Worm (Caenorhabditis elegans) whole organism, young adult: ENCODE data around the gene F58A6.2.
A peak's percentile ranks its signal among the peaks of the same experiment; 100 is the strongest.

Experiments used
- B0019.2 ChIP-seq: fragments of 200-800 bp; sonication (Bioruptor generic); conservative IDR thresholded peaks from 2 replicates; pipeline ENCODE4 v1.3.6; 2022; ENCODE audit warnings: missing genetic modification reagents, missing genetic modification characterization, missing compliant biosample characterization
- B0336.3 ChIP-seq: fragments of 200-800 bp; sonication (Bioruptor generic); IDR thresholded peaks from 2 replicates; pipeline ENCODE4 v1.3.6; 2022; ENCODE audit warnings: missing genetic modification characterization, missing compliant biosample characterization
- D2030.7 ChIP-seq: fragments of 200-800 bp; sonication (Bioruptor generic); IDR thresholded peaks from 2 replicates; pipeline ENCODE4 v1.3.6; 2022; ENCODE audit warnings: missing genetic modification reagents, missing genetic modification characterization, missing compliant biosample characterization
- F10E7.11 ChIP-seq: sonication (generic microtip); optimal IDR thresholded peaks from 2 replicates; lab custom pipeline; 2017; ENCODE audit warnings: mild to moderate bottlenecking, missing genetic modification characterization, moderate library complexity, missing compliant biosample characterization
- F49E8.2 ChIP-seq: sonication (generic microtip); optimal IDR thresholded peaks from 3 replicates; lab custom pipeline; 2017; ENCODE audit warnings: missing genetic modification characterization, mild to moderate bottlenecking, missing compliant biosample characterization, antibody characterized with exemption, moderate library complexity; ENCODE audit not compliant: insufficient read depth
- K12H6.12 ChIP-seq: fragments of 200-800 bp; sonication (Bioruptor generic); optimal IDR thresholded peaks from 2 replicates; lab custom pipeline; 2018; ENCODE audit warnings: mild to moderate bottlenecking, missing genetic modification characterization, missing compliant biosample characterization
- Y53G8AR.9 ChIP-seq: fragments of 200-800 bp; sonication (Bioruptor generic); conservative IDR thresholded peaks from 2 replicates; pipeline ENCODE4 v1.3.6; 2022; ENCODE audit warnings: missing genetic modification reagents, missing genetic modification characterization, missing compliant biosample characterization
- Y56A3A.18 ChIP-seq: fragments of 200-800 bp; sonication (Bioruptor generic); IDR thresholded peaks from 2 replicates; pipeline ENCODE4 v1.3.6; 2022; ENCODE audit warnings: missing genetic modification reagents, missing genetic modification characterization, missing compliant biosample characterization
- Y95B8A.8 ChIP-seq: fragments of 200-800 bp; sonication (Bioruptor generic); IDR thresholded peaks from 2 replicates; pipeline ENCODE4 v1.3.6; 2022; ENCODE audit warnings: missing genetic modification reagents, missing genetic modification characterization, missing compliant biosample characterization
- aptf-3 ChIP-seq: fragments of 200-800 bp; sonication (Bioruptor generic); IDR thresholded peaks from 2 replicates; pipeline ENCODE4 v1.3.6; 2022; ENCODE audit warnings: missing genetic modification characterization, missing compliant biosample characterization
- atf-7 ChIP-seq: sonication (generic microtip); optimal IDR thresholded peaks from 2 replicates; lab custom pipeline; 2017; ENCODE audit warnings: mild to moderate bottlenecking, missing genetic modification characterization, missing compliant biosample characterization
- attf-6 ChIP-seq: fragments of 200-800 bp; sonication (Bioruptor generic); IDR thresholded peaks from 2 replicates; pipeline ENCODE4 v1.3.6; 2022; ENCODE audit warnings: missing genetic modification reagents, missing genetic modification characterization, missing compliant biosample characterization
- cebp-1 ChIP-seq, 2 experiments: fragments of 200-800 bp in 1 of 2; sonication (Bioruptor generic) in 1 of 2; sonication (generic microtip) in 1 of 2; IDR thresholded peaks in 1 of 2; optimal IDR thresholded peaks in 1 of 2; 2 replicates each; pipeline versions ENCODE4 v1.3.6 to Lab custom; 2017 to 2022; ENCODE audit warnings: missing compliant biosample characterization in 2 of 2, missing genetic modification characterization in 2 of 2, mild to moderate bottlenecking in 1 of 2, missing genetic modification reagents in 1 of 2, moderate library complexity in 1 of 2
- cebp-2 ChIP-seq: fragments of 200-800 bp; sonication (Bioruptor generic); IDR thresholded peaks from 2 replicates; pipeline ENCODE4 v1.3.6; 2022; ENCODE audit warnings: missing genetic modification characterization, missing compliant biosample characterization
- ceh-100 ChIP-seq: fragments of 200-800 bp; sonication (Bioruptor generic); IDR thresholded peaks from 2 replicates; pipeline ENCODE4 v1.3.6; 2022; ENCODE audit warnings: missing genetic modification reagents, missing genetic modification characterization, missing compliant biosample characterization
- ceh-27 ChIP-seq: fragments of 200-800 bp; sonication (Bioruptor generic); optimal IDR thresholded peaks from 2 replicates; lab custom pipeline; 2018; ENCODE audit warnings: mild to moderate bottlenecking, missing genetic modification characterization, moderate library complexity, missing compliant biosample characterization
- ceh-58 ChIP-seq: fragments of 200-800 bp; sonication (Bioruptor generic); IDR thresholded peaks from 2 replicates; pipeline ENCODE4 v1.3.6; 2022; ENCODE audit warnings: missing genetic modification characterization, missing compliant biosample characterization
- dpl-1 ChIP-seq: fragments of 150-350 bp; optimal IDR thresholded peaks from 2 replicates; lab custom pipeline; 2014; ENCODE audit warnings: missing biosample characterization, missing genetic modification reagents, missing genetic modification characterization
- efl-1 ChIP-seq: fragments of 150-350 bp; optimal IDR thresholded peaks from 2 replicates; lab custom pipeline; 2014; ENCODE audit warnings: missing biosample characterization, missing genetic modification reagents, missing genetic modification characterization
- hmg-1.2 ChIP-seq: fragments of 200-800 bp; sonication (Bioruptor generic); IDR thresholded peaks from 2 replicates; pipeline ENCODE4 v1.3.6; 2022; ENCODE audit warnings: missing genetic modification reagents, missing genetic modification characterization, missing compliant biosample characterization
- let-607 ChIP-seq, 2 experiments: fragments of 200-800 bp in 1 of 2; sonication (Bioruptor generic) in 1 of 2; sonication (generic microtip) in 1 of 2; optimal IDR thresholded peaks; 2 replicates each; lab custom pipeline; 2016 to 2018; ENCODE audit warnings: mild to moderate bottlenecking in 2 of 2, missing compliant biosample characterization in 2 of 2, missing genetic modification characterization in 2 of 2, moderate library complexity in 2 of 2, missing genotype in 1 of 2
- lin-54 ChIP-seq: fragments of 200-800 bp; sonication (Bioruptor generic); optimal IDR thresholded peaks from 2 replicates; lab custom pipeline; 2018; ENCODE audit warnings: mild to moderate bottlenecking, missing genetic modification characterization, missing compliant biosample characterization
- lsl-1 ChIP-seq: fragments of 200-800 bp; sonication (Bioruptor generic); optimal IDR thresholded peaks from 2 replicates; lab custom pipeline; 2018; ENCODE audit warnings: mild to moderate bottlenecking, missing genetic modification characterization, moderate library complexity, missing compliant biosample characterization
- mcd-1 ChIP-seq: fragments of 200-800 bp; sonication (Bioruptor generic); IDR thresholded peaks from 2 replicates; pipeline ENCODE4 v1.3.6; 2022; ENCODE audit warnings: missing genetic modification reagents, missing genetic modification characterization, missing compliant biosample characterization
- mes-4 ChIP-seq: sonication (generic microtip); optimal IDR thresholded peaks from 2 replicates; lab custom pipeline; 2016; ENCODE audit warnings: missing genotype, missing genetic modification characterization, missing compliant biosample characterization
- nhr-120 ChIP-seq: fragments of 200-800 bp; sonication (Bioruptor generic); IDR thresholded peaks from 2 replicates; pipeline ENCODE4 v1.3.6; 2022; ENCODE audit warnings: missing genetic modification characterization, missing compliant biosample characterization
- nhr-80 ChIP-seq: sonication (generic microtip); optimal IDR thresholded peaks from 2 replicates; lab custom pipeline; 2016; ENCODE audit warnings: missing genetic modification characterization, missing compliant biosample characterization
- snpc-1.1 ChIP-seq: sonication (generic microtip); optimal IDR thresholded peaks from 2 replicates; lab custom pipeline; 2017; ENCODE audit warnings: missing genetic modification characterization, mild to moderate bottlenecking, missing compliant biosample characterization, antibody characterized with exemption, moderate library complexity, missing genotype, missing genetic modification reagents; ENCODE audit not compliant: insufficient read depth
- snpc-1.3 ChIP-seq: sonication (generic microtip); optimal IDR thresholded peaks from 2 replicates; lab custom pipeline; 2017; ENCODE audit warnings: missing genetic modification characterization, mild to moderate bottlenecking, missing compliant biosample characterization, antibody characterized with exemption, moderate library complexity, missing genotype, missing genetic modification reagents; ENCODE audit not compliant: insufficient read depth
- snpc-3.4 ChIP-seq: sonication (generic microtip); optimal IDR thresholded peaks from 2 replicates; lab custom pipeline; 2017; ENCODE audit warnings: missing genetic modification characterization, mild to moderate bottlenecking, missing compliant biosample characterization, antibody characterized with exemption, moderate library complexity, missing genotype, missing genetic modification reagents
- tbp1 ChIP-seq: fragments of 200-800 bp; sonication (Bioruptor generic); optimal IDR thresholded peaks from 2 replicates; lab custom pipeline; 2018; ENCODE audit warnings: mild to moderate bottlenecking, missing genetic modification characterization, missing compliant biosample characterization
- tlf-1 ChIP-seq: fragments of 200-800 bp; sonication (Bioruptor generic); optimal IDR thresholded peaks from 2 replicates; lab custom pipeline; 2018; ENCODE audit warnings: mild to moderate bottlenecking, missing genetic modification characterization, missing compliant biosample characterization
- unc-62 ChIP-seq: fragments of 150-350 bp; optimal IDR thresholded peaks from 2 replicates; lab custom pipeline; 2014; ENCODE audit warnings: missing biosample characterization, missing genetic modification reagents, missing genetic modification characterization
- ztf-22 ChIP-seq: fragments of 200-800 bp; sonication (Bioruptor generic); optimal IDR thresholded peaks from 2 replicates; lab custom pipeline; 2018; ENCODE audit warnings: mild to moderate bottlenecking, missing genetic modification characterization, moderate library complexity, missing compliant biosample characterization
- ztf-25 ChIP-seq: fragments of 200-800 bp; sonication (Bioruptor generic); IDR thresholded peaks from 2 replicates; pipeline ENCODE4 v1.3.6; 2022; ENCODE audit warnings: missing genetic modification reagents, missing genetic modification characterization, missing compliant biosample characterization
- ztf-26 ChIP-seq: sonication (generic microtip); optimal IDR thresholded peaks from 2 replicates; lab custom pipeline; 2017; ENCODE audit warnings: missing genetic modification characterization, missing compliant biosample characterization

The F58A6.2 gene

ce11 chrII:5184661-5185545 lies 48.4 kb downstream of the F58A6.2 start:
- TF ChIP-seq ceh-27 (GFP tag; lab: Kevin White, UChicago) = no peak
- TF ChIP-seq atf-7 = peak; percentile 77
- no peak for TF ChIP-seq ztf-26
- TF ChIP-seq ztf-22 (GFP tag; lab: Kevin White, UChicago) = peak; percentile 83
- TF ChIP-seq B0336.3 (GFP tag; lab: Robert Waterston, UW) = no peak; the same call in 1 of the 2 replicates
- TF ChIP-seq hmg-1.2 (GFP tag; lab: Robert Waterston, UW) = 0 out of 2 replicates have a peak, but pooled peaks have one; percentile 9
- peak in 1 of 2 experiments; percentile 8 for TF ChIP-seq let-607 (tag; optimal IDR thresholded peaks at IDR 0.05; lab: Kevin White, UChicago)
- no peak for TF ChIP-seq Y53G8AR.9
- TF ChIP-seq F10E7.11 (tag; lab: Kevin White, UChicago) = no peak
- peak; percentile 71 for TF ChIP-seq nhr-80 (tag; lab: Kevin White, UChicago)
- peak; percentile 8 for TF ChIP-seq tbp1 (GFP tag; lab: Kevin White, UChicago)
- 0 out of 2 replicates have a peak, but pooled peaks have one; percentile 51 for TF ChIP-seq cebp-1 (GFP tag; IDR thresholded peaks at IDR 0.05; lab: Robert Waterston, UW)
- peak; percentile 30 for TF ChIP-seq cebp-1 (tag; optimal IDR thresholded peaks at IDR 0.05; lab: Kevin White, UChicago)
- TF ChIP-seq, all 124 proteins: peak for 7

DNA sequence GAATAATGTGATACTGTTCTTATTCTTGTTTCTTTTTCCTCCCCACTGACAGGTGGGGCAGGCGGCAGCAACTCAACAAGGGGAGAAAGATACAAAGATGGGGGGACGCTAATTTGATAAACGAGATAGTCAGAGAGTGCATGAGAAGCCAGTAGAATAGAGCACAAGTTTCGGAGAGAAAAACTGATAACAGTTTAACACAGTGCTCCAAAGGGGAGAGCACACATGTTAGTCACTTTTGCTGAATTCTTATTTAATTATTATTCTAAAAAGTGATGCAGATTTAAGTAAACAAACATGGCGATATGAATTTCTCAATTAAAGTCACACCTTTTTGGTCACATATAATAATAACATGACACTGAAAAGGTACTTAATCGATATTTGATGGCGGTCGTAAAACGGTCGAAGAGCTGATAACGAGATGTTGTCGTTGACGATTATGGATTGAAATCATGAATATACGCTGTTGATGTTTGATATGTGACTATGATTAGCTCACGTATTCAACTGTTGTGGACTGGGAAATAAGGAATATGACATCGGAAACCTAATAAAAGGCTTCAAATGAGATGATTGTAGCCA lies 49.5 kb downstream of the F58A6.2 start:
- peak; percentile 44 for TF ChIP-seq ztf-22 (GFP tag; lab: Kevin White, UChicago)
- TF ChIP-seq B0336.3 (GFP tag; lab: Robert Waterston, UW) = peak; percentile 30; the same call in 1 of the 2 replicates
- TF ChIP-seq unc-62 (GFP tag; lab: Kevin White, UChicago) = peak; percentile 30
- TF ChIP-seq ztf-25 (GFP tag; lab: Robert Waterston, UW) = no peak
- TF ChIP-seq mcd-1 (GFP tag; lab: Robert Waterston, UW) = 0 out of 2 replicates have a peak, but pooled peaks have one; percentile 5
- peak; percentile 90 for TF ChIP-seq nhr-80 (tag; lab: Kevin White, UChicago)
- TF ChIP-seq, all 124 proteins: peak for 5

DNA sequence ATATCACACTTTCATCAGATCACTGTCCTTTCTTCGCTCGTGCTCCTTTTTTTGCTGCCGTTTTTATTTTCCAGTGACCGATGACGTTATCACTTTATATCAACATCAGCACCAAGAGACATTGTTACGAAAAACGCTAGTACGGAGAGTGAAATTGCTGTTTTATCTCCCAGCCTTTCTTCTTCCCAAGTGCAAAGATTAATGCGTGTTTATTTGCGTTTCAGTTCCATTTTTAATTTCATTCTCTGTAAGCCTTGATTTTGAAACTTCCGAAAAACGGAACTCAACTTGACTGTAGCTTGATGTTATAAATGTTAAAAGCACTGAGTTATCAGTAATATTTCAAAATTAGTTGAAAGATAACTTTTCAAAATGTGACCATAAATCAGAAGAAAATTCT lies 50.4 kb downstream of the F58A6.2 start:
- TF ChIP-seq nhr-80 (tag; lab: Kevin White, UChicago) (peak; percentile 40), D2030.7 (GFP tag; lab: Robert Waterston, UW) (no peak), ztf-22 (GFP tag; lab: Kevin White, UChicago) (no peak), F49E8.2 (tag; lab: Kevin White, UChicago) (no peak), lin-54 (GFP tag; lab: Kevin White, UChicago) (no peak), snpc-1.1 (tag; lab: Kevin White, UChicago) (no peak)

DNA sequence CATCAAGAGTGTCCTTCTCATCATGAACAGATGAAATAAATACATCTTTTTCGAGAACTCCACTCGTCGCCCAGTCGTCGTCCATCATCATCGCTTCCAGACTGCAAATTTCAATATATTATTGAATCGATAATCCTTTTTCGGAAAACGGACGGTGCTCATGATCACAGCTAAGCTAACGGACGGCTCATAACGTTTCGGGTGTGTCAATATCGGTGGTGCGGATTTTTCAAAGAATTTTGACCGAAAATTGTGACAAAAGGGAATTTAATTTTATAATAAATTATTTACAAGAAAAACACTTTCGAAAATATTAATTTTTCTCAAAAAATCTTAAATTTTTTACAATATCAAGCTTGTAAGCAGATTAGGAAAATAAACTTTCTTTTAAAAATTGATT lies 51.0 kb downstream of the F58A6.2 start, which contains the start of gene crh-2:
TSS of gene crh-2 (minus strand) at position 101 of the 400 bp plus-strand sequence.
- TF ChIP-seq K12H6.12 (tag; lab: Kevin White, UChicago) (no peak), aptf-3 (GFP tag; lab: Robert Waterston, UW) (no peak), mes-4 (tag; lab: Kevin White, UChicago) (no peak), nhr-120 (GFP tag; lab: Robert Waterston, UW) (no peak), attf-6 (GFP tag; lab: Robert Waterston, UW) (no peak), F49E8.2 (tag; lab: Kevin White, UChicago) (no peak)

- TF ChIP-seq Y95B8A.8 (GFP tag; lab: Robert Waterston, UW) (no peak), cebp-2 (no peak), snpc-1.3 (tag; lab: Kevin White, UChicago) (no peak), ceh-100 (GFP tag; lab: Robert Waterston, UW) (no peak), snpc-3.4 (tag; lab: Kevin White, UChicago) (no peak), ceh-58 (GFP tag; lab: Robert Waterston, UW) (no peak), B0019.2 (GFP tag; lab: Robert Waterston, UW) (no peak), efl-1 (GFP tag; lab: Kevin White, UChicago) (peak; percentile 20), Y56A3A.18 (GFP tag; lab: Robert Waterston, UW) (no peak), mcd-1 (GFP tag; lab: Robert Waterston, UW) (peak; percentile 57; the same call in 1 of the 2 replicates), dpl-1 (no peak), lsl-1 (peak; percentile 80), tlf-1 (GFP tag; lab: Kevin White, UChicago) (no peak), ztf-26 (no peak)
These were observed 51.4 kb downstream of the F58A6.2 start for ce11 chrII:5187934-5188333.
